Fruit fly (Drosophila melanogaster): ENCODE data around the gene Stt3A.

The Stt3A gene

dm6 chrX:21053099-21053715 lies 530 bp downstream of the Stt3A start (continued):
- peak; percentile 59 for TF ChIP-seq CG11504 (tag; optimal IDR thresholded peaks at IDR 0.05)
- 0 out of 3 replicates have a peak, but pooled peaks have one; percentile 39 for TF ChIP-seq H15 (GFP tag; IDR thresholded peaks at IDR 0.05)
- TF ChIP-seq sisA (GFP tag; IDR thresholded peaks at IDR 0.05), result no peak
- TF ChIP-seq gfzf (GFP tag; optimal IDR thresholded peaks at IDR 0.05), result peak; percentile 28
- TF ChIP-seq crp (GFP tag; optimal IDR thresholded peaks at IDR 0.05), result peak in 1 of 2 experiments; percentile 67
- peak; percentile 65 for TF ChIP-seq nmo (GFP tag; optimal IDR thresholded peaks at IDR 0.05)
- peak; percentile 75 for TF ChIP-seq sob (GFP tag; IDR thresholded peaks at IDR 0.05)
- peak; percentile 13 for TF ChIP-seq TFAM (GFP tag; optimal IDR thresholded peaks at IDR 0.05)
- peak; percentile 80 for TF ChIP-seq CG14860 (GFP tag; IDR thresholded peaks at IDR 0.05; ENCODE audit: partially characterized antibody)
- peak; percentile 66 for TF ChIP-seq phol (tag; optimal IDR thresholded peaks at IDR 0.05)
- peak; percentile 99 for TF ChIP-seq HLHmδ (GFP tag; optimal IDR thresholded peaks at IDR 0.05)
- peak; percentile 56 for TF ChIP-seq CG12942 (GFP tag; optimal IDR thresholded peaks at IDR 0.05)
- TF ChIP-seq CG1529 (GFP tag; optimal IDR thresholded peaks at IDR 0.05), result peak; percentile 41
- peak; percentile 48; the same call in 1 of the 2 replicates for TF ChIP-seq al (GFP tag; IDR thresholded peaks at IDR 0.05)
- TF ChIP-seq CG4282 (GFP tag; optimal IDR thresholded peaks at IDR 0.05), result peak; percentile 34
- peak; percentile 67 for TF ChIP-seq CG18764 (GFP tag; optimal IDR thresholded peaks at IDR 0.05)
- peak; percentile 63 for TF ChIP-seq Six4 (GFP tag; optimal IDR thresholded peaks at IDR 0.05)
- TF ChIP-seq run (tag; optimal IDR thresholded peaks at IDR 0.05), result peak; percentile 52
- TF ChIP-seq CG10959 (GFP tag; IDR thresholded peaks at IDR 0.05), result peak; percentile 65
- TF ChIP-seq disco-r (GFP tag; optimal IDR thresholded peaks at IDR 0.05), result peak; percentile 78
- TF ChIP-seq Dbx (GFP tag; IDR thresholded peaks at IDR 0.05), result peak; percentile 85
- peak; percentile 77; the same call in 1 of the 2 replicates for TF ChIP-seq CG11085 (GFP tag; IDR thresholded peaks at IDR 0.05)
- TF ChIP-seq CG1832 (GFP tag; optimal IDR thresholded peaks at IDR 0.05), result no peak
- TF ChIP-seq CG13894 (tag; optimal IDR thresholded peaks at IDR 0.05), result peak; percentile 68
- TF ChIP-seq Fer1 (GFP tag; optimal IDR thresholded peaks at IDR 0.05), result peak; percentile 87
- TF ChIP-seq repo (GFP tag; optimal IDR thresholded peaks at IDR 0.05), result peak; percentile 61
- peak; percentile 64 for TF ChIP-seq CG3995 (GFP tag; optimal IDR thresholded peaks at IDR 0.05)
- TF ChIP-seq CG30403 (GFP tag; optimal IDR thresholded peaks at IDR 0.05), result peak; percentile 63
- TF ChIP-seq Sox102F (GFP tag; optimal IDR thresholded peaks at IDR 0.05), result no peak
- peak; percentile 59 for TF ChIP-seq tin (GFP tag; optimal IDR thresholded peaks at IDR 0.05)
- peak; percentile 90 for TF ChIP-seq CG34376 (GFP tag; optimal IDR thresholded peaks at IDR 0.05)
- peak in 1 of 3 experiments; percentile 17 for TF ChIP-seq Stat92E (GFP tag; optimal IDR thresholded peaks at IDR 0.05)
- peak; percentile 72 for TF ChIP-seq CG8089 (GFP tag; optimal IDR thresholded peaks at IDR 0.05)
- peak; percentile 33 for TF ChIP-seq pum (GFP tag; optimal IDR thresholded peaks at IDR 0.05)
- peak; percentile 62 for TF ChIP-seq MBD-R2 (GFP tag; IDR thresholded peaks at IDR 0.05)
- peak; percentile 39; the same call in 1 of the 2 replicates for TF ChIP-seq ttk (GFP tag; IDR thresholded peaks at IDR 0.05)
- peak in 1 of 2 experiments; percentile 67 for TF ChIP-seq insv (GFP tag; optimal IDR thresholded peaks at IDR 0.05)
- TF ChIP-seq Poxn (GFP tag; IDR thresholded peaks at IDR 0.05), result no peak
- peak; percentile 27 for TF ChIP-seq CG9797 (GFP tag; optimal IDR thresholded peaks at IDR 0.05)
- no peak for TF ChIP-seq cad (GFP tag; optimal IDR thresholded peaks at IDR 0.05)
- peak; percentile 80 for TF ChIP-seq CG10431 (GFP tag; optimal IDR thresholded peaks at IDR 0.05)
- peak; percentile 63 for TF ChIP-seq CG34224 (GFP tag; IDR thresholded peaks at IDR 0.05; ENCODE audit: partially characterized antibody)
- TF ChIP-seq schlank (tag; optimal IDR thresholded peaks at IDR 0.05), result peak; percentile 86
- TF ChIP-seq CG16813 (GFP tag; IDR thresholded peaks at IDR 0.05; ENCODE audit: partially characterized antibody), result peak; percentile 85
- peak; percentile 50 for TF ChIP-seq fd3F (GFP tag; optimal IDR thresholded peaks at IDR 0.05)
- TF ChIP-seq bigmax (GFP tag; optimal IDR thresholded peaks at IDR 0.05), result peak; percentile 67
- peak; percentile 33; the same call in 1 of the 2 replicates for TF ChIP-seq aop (GFP tag; IDR thresholded peaks at IDR 0.05)
- peak; percentile 88 for TF ChIP-seq CG13296 (GFP tag; optimal IDR thresholded peaks at IDR 0.05)
- TF ChIP-seq CG6765 (GFP tag; optimal IDR thresholded peaks at IDR 0.05), result peak; percentile 89
